Worm (Caenorhabditis elegans): ENCODE measurements around the gene irld-57.

ce11 chrV:15752049-15752448 lies 25.5 kb upstream of the irld-57 start, which contains the start of gene str-43:
- TF ChIP-seq nhr-43 (tag; optimal IDR thresholded peaks at IDR 0.05; ENCODE audit: poor library complexity, severe bottlenecking) (no peak), tbx-2 (tag; optimal IDR thresholded peaks at IDR 0.05) (no peak), unc-62 (GFP tag; optimal IDR thresholded peaks at IDR 0.05) (no peak), pha-4 (tag; optimal IDR thresholded peaks at IDR 0.05) (no peak), nhr-77 (tag; optimal IDR thresholded peaks at IDR 0.05) (no peak), ceh-82 (tag; optimal IDR thresholded peaks at IDR 0.05) (no peak), nhr-25 (tag; optimal IDR thresholded peaks at IDR 0.05) (no peak), aly-2 (tag; optimal IDR thresholded peaks at IDR 0.05) (no peak), nhr-11 (tag; optimal IDR thresholded peaks at IDR 0.05) (no peak), nhr-76 (tag; optimal IDR thresholded peaks at IDR 0.05) (no peak)
